Worm (Caenorhabditis elegans): ENCODE results near the gene nlp-71.

- no peak for TF ChIP-seq nhr-12 (tag; optimal IDR thresholded peaks at IDR 0.05)
- no peak for TF ChIP-seq ceh-8 (GFP tag; optimal IDR thresholded peaks at IDR 0.05)
Observed at ce11 chrIV:6369489-6369888, 43.9 kb downstream of the nlp-71 start.

Data from whole organism, L1 larva.